Worm (Caenorhabditis elegans): ENCODE data around the gene egli-1.

- TF ChIP-seq efl-3 (GFP tag; optimal IDR thresholded peaks at IDR 0.05) (no peak), ceh-82 (tag; optimal IDR thresholded peaks at IDR 0.05) (no peak), elt-3 (tag; optimal IDR thresholded peaks at IDR 0.05) (no peak), nhr-12 (tag; optimal IDR thresholded peaks at IDR 0.05) (no peak), egl-27 (tag; optimal IDR thresholded peaks at IDR 0.05) (no peak), unc-130 (tag; optimal IDR thresholded peaks at IDR 0.05) (no peak), skn-1 (tag; optimal IDR thresholded peaks at IDR 0.05) (no peak), elt-2 (tag; optimal IDR thresholded peaks at IDR 0.05) (no peak), aly-2 (tag; optimal IDR thresholded peaks at IDR 0.05) (no peak), ceh-8 (GFP tag; optimal IDR thresholded peaks at IDR 0.05) (no peak), fkh-8 (tag; optimal IDR thresholded peaks at IDR 0.05) (no peak), nhr-77 (tag; optimal IDR thresholded peaks at IDR 0.05) (no peak)
Measured at ce11 chrII:9336651-9337050, 12.9 kb downstream of the egli-1 start.

All from whole organism, L1 larva.